Fruit fly (Drosophila melanogaster) whole organism, embryonic: Measurements from ENCODE around the gene Blos4.

Experiments
- CG10979 ChIP-seq: fragments of 200-800 bp; sonication (Bioruptor generic); optimal IDR thresholded peaks from 2 replicates; lab custom pipeline; 2018; ENCODE audit warnings: missing biosample characterization, mild to moderate bottlenecking, missing genetic modification characterization, moderate library complexity
- CG11247 ChIP-seq: fragments of 200-800 bp; sonication (Bioruptor generic); IDR thresholded peaks from 2 replicates; pipeline ENCODE4 v1.3.6; 2022; ENCODE audit warnings: missing biosample characterization, missing genetic modification characterization
- CG11504 ChIP-seq: fragments of 200-800 bp; sonication (Bioruptor generic); optimal IDR thresholded peaks from 3 replicates; lab custom pipeline; 2019; ENCODE audit warnings: missing biosample characterization, mild to moderate bottlenecking, missing genetic modification characterization, moderate library complexity
- CG12219 ChIP-seq: fragments of 200-800 bp; sonication (Bioruptor generic); optimal IDR thresholded peaks from 3 replicates; lab custom pipeline; 2018; ENCODE audit warnings: missing biosample characterization, mild to moderate bottlenecking, missing genetic modification characterization
- CG1233 ChIP-seq: fragments of 200-800 bp; sonication (Bioruptor generic); optimal IDR thresholded peaks from 4 replicates; lab custom pipeline; 2018; ENCODE audit warnings: missing biosample characterization, mild to moderate bottlenecking, missing genetic modification characterization
- CG12391 ChIP-seq: fragments of 200-800 bp; sonication (Bioruptor generic); optimal IDR thresholded peaks from 3 replicates; lab custom pipeline; 2018; ENCODE audit warnings: missing biosample characterization, mild to moderate bottlenecking, missing genetic modification characterization, moderate library complexity
- CG13424 ChIP-seq: fragments of 200-800 bp; sonication (Bioruptor generic); optimal IDR thresholded peaks from 2 replicates; lab custom pipeline; 2019; ENCODE audit warnings: missing biosample characterization, mild to moderate bottlenecking, missing genetic modification characterization, moderate library complexity
- CG14014 ChIP-seq: fragments of 200-800 bp; sonication (Bioruptor generic); IDR thresholded peaks from 2 replicates; pipeline ENCODE4 v1.3.6; 2022; ENCODE audit warnings: missing biosample characterization, missing genetic modification characterization
- CG14441 ChIP-seq: fragments of 200-800 bp; sonication (Bioruptor generic); IDR thresholded peaks from 2 replicates; pipeline ENCODE4 v1.3.6; 2022; ENCODE audit warnings: missing biosample characterization, missing genetic modification characterization
- CG14965 ChIP-seq: fragments of 200-800 bp; sonication (Bioruptor generic); optimal IDR thresholded peaks from 2 replicates; lab custom pipeline; 2016; ENCODE audit warnings: missing biosample characterization, missing genetic modification characterization, borderline replicate concordance
- CG1647 ChIP-seq: fragments of 200-800 bp; sonication (Bioruptor generic); optimal IDR thresholded peaks from 3 replicates; lab custom pipeline; 2016; ENCODE audit warnings: missing biosample characterization, missing genetic modification characterization
- CG16863 ChIP-seq: fragments of 200-800 bp; sonication (Bioruptor generic); optimal IDR thresholded peaks from 3 replicates; lab custom pipeline; 2016; ENCODE audit warnings: missing biosample characterization, missing genetic modification characterization
- CG17186 ChIP-seq: fragments of 200-800 bp; sonication (Bioruptor generic); optimal IDR thresholded peaks from 3 replicates; lab custom pipeline; 2017; ENCODE audit warnings: missing biosample characterization, missing genetic modification reagents, missing genetic modification characterization
- CG31441 ChIP-seq: fragments of 200-800 bp; sonication (Bioruptor generic); IDR thresholded peaks from 2 replicates; pipeline ENCODE4 v1.3.6; 2022; ENCODE audit warnings: missing biosample characterization, missing genetic modification characterization
- CG43689 ChIP-seq: fragments of 200-800 bp; sonication (Bioruptor generic); IDR thresholded peaks from 2 replicates; pipeline ENCODE4 v1.3.6; 2022; ENCODE audit warnings: missing biosample characterization, missing genetic modification characterization
- CG4820 ChIP-seq: fragments of 200-800 bp; sonication (Bioruptor generic); optimal IDR thresholded peaks from 3 replicates; lab custom pipeline; 2016; ENCODE audit warnings: missing biosample characterization, missing genetic modification characterization
- CG5180 ChIP-seq: fragments of 200-800 bp; sonication (Bioruptor generic); optimal IDR thresholded peaks from 3 replicates; lab custom pipeline; 2017; ENCODE audit warnings: missing biosample characterization, missing genetic modification characterization, mild to moderate bottlenecking, moderate library complexity, missing genetic modification reagents
- CG5953 ChIP-seq: fragments of 200-800 bp; sonication (Bioruptor generic); IDR thresholded peaks from 2 replicates; pipeline ENCODE4 v1.3.6; 2022; ENCODE audit warnings: missing biosample characterization, missing genetic modification characterization
- CG6254 ChIP-seq: fragments of 200-800 bp; sonication (Bioruptor generic); optimal IDR thresholded peaks from 3 replicates; lab custom pipeline; 2017; ENCODE audit warnings: mild to moderate bottlenecking, missing biosample characterization, missing genetic modification reagents, missing genetic modification characterization
- CG7372 ChIP-seq: fragments of 200-800 bp; sonication (Bioruptor generic); IDR thresholded peaks from 2 replicates; pipeline ENCODE4 v1.3.6; 2022; ENCODE audit warnings: missing biosample characterization, missing genetic modification characterization
- CTCF ChIP-seq: fragments of 200-800 bp; sonication (Bioruptor generic); optimal IDR thresholded peaks from 2 replicates; lab custom pipeline; 2017; ENCODE audit warnings: missing biosample characterization, mild to moderate bottlenecking, missing genetic modification characterization, moderate library complexity
- Camta ChIP-seq: fragments of 200-800 bp; sonication (Bioruptor generic); optimal IDR thresholded peaks from 2 replicates; lab custom pipeline; 2016; ENCODE audit warnings: missing biosample characterization, missing genetic modification characterization
- D ChIP-seq, 2 experiments: fragments of 200-800 bp in 1 of 2; fragments of >200 bp in 1 of 2; sonication (Bioruptor generic) in 1 of 2; optimal IDR thresholded peaks; 2 replicates in 1 of 2; 3 replicates in 1 of 2; lab custom pipeline; 2017; ENCODE audit warnings: mild to moderate bottlenecking in 1 of 2, missing biosample characterization in 1 of 2, missing genetic modification characterization in 1 of 2, missing genetic modification reagents in 1 of 2
- Ets65A ChIP-seq: fragments of 200-800 bp; sonication (Bioruptor generic); peaks from one replicate; lab custom pipeline; 2016; ENCODE audit warnings: missing biosample characterization, missing genetic modification characterization
- Fer3 ChIP-seq: fragments of 200-800 bp; sonication (Bioruptor generic); optimal IDR thresholded peaks from 2 replicates; lab custom pipeline; 2018; ENCODE audit warnings: missing biosample characterization, mild to moderate bottlenecking, missing genetic modification characterization, moderate library complexity
- HHEX ChIP-seq: fragments of 200-800 bp; sonication (Bioruptor generic); optimal IDR thresholded peaks from 3 replicates; lab custom pipeline; 2017; ENCODE audit warnings: missing biosample characterization, mild to moderate bottlenecking, missing genetic modification characterization, missing genetic modification reagents
- HLH4C ChIP-seq: fragments of 200-800 bp; sonication (Bioruptor generic); IDR thresholded peaks from 3 replicates; pipeline ENCODE4 v1.3.6; 2022; ENCODE audit warnings: missing biosample characterization, missing genetic modification characterization; ENCODE audit not compliant: partially characterized antibody
- Hr78 ChIP-seq, 2 experiments: fragments of 200-800 bp in 1 of 2; fragments of >200 bp in 1 of 2; sonication (Bioruptor generic) in 1 of 2; optimal IDR thresholded peaks; 2 replicates each; lab custom pipeline; 2017 to 2019; ENCODE audit warnings: missing biosample characterization in 2 of 2, missing genetic modification characterization in 2 of 2, mild to moderate bottlenecking in 1 of 2, moderate library complexity in 1 of 2
- Med ChIP-seq: fragments of 200-800 bp; sonication (Bioruptor generic); peaks from one replicate; lab custom pipeline; 2016; ENCODE audit warnings: missing biosample characterization, missing genetic modification characterization, mild to moderate bottlenecking, inconsistent platforms, moderate library complexity
- NC2β ChIP-seq: fragments of 200-800 bp; sonication (Bioruptor generic); optimal IDR thresholded peaks from 2 replicates; lab custom pipeline; 2016; ENCODE audit warnings: missing biosample characterization, missing genetic modification characterization
- Poxn ChIP-seq: fragments of 200-800 bp; sonication (Bioruptor generic); IDR thresholded peaks from 2 replicates; pipeline ENCODE4 v1.3.6; 2022; ENCODE audit warnings: missing biosample characterization, missing genetic modification characterization
- Scr ChIP-seq: fragments of 200-800 bp; sonication (Bioruptor generic); IDR thresholded peaks from 2 replicates; pipeline ENCODE4 v1.3.6; 2022; ENCODE audit warnings: missing biosample characterization, missing genetic modification characterization; ENCODE audit not compliant: partially characterized antibody
- Sox100B ChIP-seq: fragments of 200-800 bp; sonication (Bioruptor generic); optimal IDR thresholded peaks from 3 replicates; lab custom pipeline; 2018; ENCODE audit warnings: missing biosample characterization, mild to moderate bottlenecking, missing genetic modification characterization
- Trl ChIP-seq, 3 experiments: fragments of >200 bp in 2 of 3; fragments of 200-800 bp in 1 of 3; sonication (Bioruptor generic) in 1 of 3; optimal IDR thresholded peaks; 2 replicates in 1 of 3; 3 replicates in 2 of 3; lab custom pipeline; 2016 to 2017; ENCODE audit warnings: missing biosample characterization in 1 of 3, missing genetic modification characterization in 1 of 3
- Xrp1 ChIP-seq: fragments of 200-800 bp; sonication (Bioruptor generic); IDR thresholded peaks from 2 replicates; pipeline ENCODE4 v1.3.6; 2022; ENCODE audit warnings: missing biosample characterization, missing genetic modification characterization
- aop ChIP-seq: fragments of 200-800 bp; sonication (Bioruptor generic); IDR thresholded peaks from 2 replicates; pipeline ENCODE4 v1.3.6; 2022; ENCODE audit warnings: missing biosample characterization, missing genetic modification characterization
- ash1 ChIP-seq: fragments of 200-800 bp; sonication (Bioruptor generic); optimal IDR thresholded peaks from 2 replicates; lab custom pipeline; 2018; ENCODE audit warnings: missing biosample characterization, mild to moderate bottlenecking, missing genetic modification characterization
- bab2 ChIP-seq: fragments of 200-800 bp; sonication (Bioruptor generic); optimal IDR thresholded peaks from 2 replicates; lab custom pipeline; 2016; ENCODE audit warnings: missing biosample characterization, missing genetic modification characterization
- cato ChIP-seq: fragments of 200-800 bp; sonication (Bioruptor generic); optimal IDR thresholded peaks from 2 replicates; lab custom pipeline; 2016; ENCODE audit warnings: missing biosample characterization, missing genetic modification characterization, borderline replicate concordance
- gsb-n ChIP-seq: fragments of 200-800 bp; sonication (Bioruptor generic); optimal IDR thresholded peaks from 3 replicates; lab custom pipeline; 2018; ENCODE audit warnings: missing biosample characterization, mild to moderate bottlenecking, missing genetic modification characterization
- kah ChIP-seq: fragments of 200-800 bp; sonication (Bioruptor generic); optimal IDR thresholded peaks from 2 replicates; lab custom pipeline; 2018; ENCODE audit warnings: missing biosample characterization, mild to moderate bottlenecking, missing genetic modification characterization
- lab ChIP-seq: fragments of 200-800 bp; sonication (Bioruptor generic); optimal IDR thresholded peaks from 3 replicates; lab custom pipeline; 2017; ENCODE audit warnings: missing biosample characterization, missing genetic modification characterization, mild to moderate bottlenecking, moderate library complexity, missing genetic modification reagents
- pnt ChIP-seq: fragments of 200-800 bp; sonication (Bioruptor generic); optimal IDR thresholded peaks from 3 replicates; lab custom pipeline; 2016; ENCODE audit warnings: missing biosample characterization, missing genetic modification characterization
- row ChIP-seq: fragments of 200-800 bp; sonication (Bioruptor generic); IDR thresholded peaks from 3 replicates; pipeline ENCODE4 v1.3.6; 2022; ENCODE audit warnings: missing biosample characterization, missing genetic modification characterization
- sens ChIP-seq: fragments of 200-800 bp; sonication (Bioruptor generic); peaks from one replicate; lab custom pipeline; 2016; ENCODE audit warnings: missing biosample characterization, missing genetic modification characterization
- slou ChIP-seq: fragments of 200-800 bp; sonication (Bioruptor generic); optimal IDR thresholded peaks from 3 replicates; lab custom pipeline; 2016; ENCODE audit warnings: missing biosample characterization, missing genetic modification characterization
- ssp ChIP-seq: fragments of 200-800 bp; sonication (Bioruptor generic); IDR thresholded peaks from 2 replicates; pipeline ENCODE4 v1.3.6; 2022; ENCODE audit warnings: missing biosample characterization, missing genetic modification characterization
- tll ChIP-seq, 2 experiments: fragments of 200-800 bp in 1 of 2; fragments of >200 bp in 1 of 2; sonication (Bioruptor generic) in 1 of 2; optimal IDR thresholded peaks; 2 replicates each; lab custom pipeline; 2017 to 2019; ENCODE audit warnings: missing biosample characterization in 2 of 2, missing genetic modification characterization in 2 of 2, mild to moderate bottlenecking in 1 of 2, moderate library complexity in 1 of 2
- ttk ChIP-seq: fragments of 200-800 bp; sonication (Bioruptor generic); IDR thresholded peaks from 2 replicates; pipeline ENCODE4 v2.1.2; 2022; ENCODE audit warnings: missing biosample characterization, missing genetic modification characterization
- zfh2 ChIP-seq: fragments of 200-800 bp; sonication (Bioruptor generic); optimal IDR thresholded peaks from 2 replicates; lab custom pipeline; 2016; ENCODE audit warnings: missing biosample characterization, missing genetic modification characterization

The Blos4 gene

DNA sequence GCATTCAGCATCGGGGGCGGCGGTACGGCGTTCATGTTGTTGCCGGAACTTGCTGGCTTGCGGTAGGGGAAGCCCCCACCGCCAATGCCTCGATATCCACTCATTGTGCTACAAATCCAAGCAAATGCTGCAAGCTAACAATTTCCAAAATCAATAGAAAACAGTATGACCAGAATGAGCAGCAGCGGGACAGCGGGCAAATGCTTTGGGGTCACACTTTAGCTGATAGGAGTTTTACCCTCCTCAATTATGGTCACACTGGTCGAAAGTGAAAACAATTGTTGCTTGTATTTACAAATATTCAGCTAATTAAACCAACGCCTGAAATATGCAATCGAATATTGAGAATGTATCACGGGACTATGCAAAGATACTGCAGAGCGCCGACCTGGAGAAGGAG, at the start of gene Blos4, which contains the start of gene CG6418 (continued):
- peak; percentile 5 for TF ChIP-seq CG17186 (GFP tag; lab: Kevin White, UChicago)
- TF ChIP-seq Poxn (GFP tag; lab: Robert Waterston, UW), result no peak
- no peak for TF ChIP-seq CG5180
- TF ChIP-seq CG11247 (GFP tag; lab: Robert Waterston, UW), result no peak
- TF ChIP-seq CG4820 (GFP tag; lab: Kevin White, UChicago), result no peak
- TF ChIP-seq sens (GFP tag; lab: Kevin White, UChicago), result no peak
- no peak for TF ChIP-seq CG14965 (GFP tag; lab: Kevin White, UChicago)
- no peak for TF ChIP-seq Camta (GFP tag; lab: Kevin White, UChicago)
- TF ChIP-seq CG14441, result no peak
- TF ChIP-seq CG16863 (GFP tag; lab: Kevin White, UChicago), result no peak
- no peak for TF ChIP-seq CG43689 (GFP tag; lab: Robert Waterston, UW)
- TF ChIP-seq NC2β, result no peak
- no peak for TF ChIP-seq D (optimal IDR thresholded peaks at IDR 0.05; lab: Kevin White, UChicago)
- TF ChIP-seq D (GFP tag; optimal IDR thresholded peaks at IDR 0.05; lab: Kevin White, UChicago), result no peak
- no peak for TF ChIP-seq CG1233
- TF ChIP-seq Xrp1, result no peak
- TF ChIP-seq HLH4C, result no peak
- TF ChIP-seq lab (GFP tag; lab: Kevin White, UChicago), result no peak
- no peak for TF ChIP-seq ssp (GFP tag; lab: Robert Waterston, UW)
- TF ChIP-seq CTCF, result no peak
- TF ChIP-seq Scr (GFP tag; lab: Robert Waterston, UW), result peak; percentile 46; the same call in 1 of the 2 replicates
- no peak for TF ChIP-seq CG10979 (tag; lab: Kevin White, UChicago)
- TF ChIP-seq CG12219 (GFP tag; lab: Kevin White, UChicago), result no peak
- TF ChIP-seq kah (GFP tag; lab: Kevin White, UChicago), result no peak
- TF ChIP-seq pnt (GFP tag; lab: Kevin White, UChicago), result no peak
- TF ChIP-seq Fer3 (tag; lab: Kevin White, UChicago), result no peak
- 0 out of 3 replicates have a peak, but pooled peaks have one; percentile 8 for TF ChIP-seq row
- no peak for TF ChIP-seq gsb-n (tag; lab: Kevin White, UChicago)
- TF ChIP-seq CG12391 (tag; lab: Kevin White, UChicago), result no peak
- no peak for TF ChIP-seq CG5953 (GFP tag; lab: Robert Waterston, UW)
- TF ChIP-seq Trl (optimal IDR thresholded peaks at IDR 0.05; lab: Kevin White, UChicago), result no peak
- no peak for TF ChIP-seq Trl (GFP tag; optimal IDR thresholded peaks at IDR 0.05; lab: Kevin White, UChicago)

- peak; percentile 55 for TF ChIP-seq Ets65A (GFP tag; lab: Kevin White, UChicago)
- peak; percentile 15 for TF ChIP-seq CG11504 (tag; lab: Kevin White, UChicago)
- TF ChIP-seq row, result peak; percentile 26; the same call in 1 of the 3 replicates
- TF ChIP-seq aop (GFP tag; lab: Robert Waterston, UW), result no peak
- TF ChIP-seq CG7372, result peak; percentile 57
- TF ChIP-seq Med, result peak; percentile 35
Measured at dm6 chr3L:10829160-10829559, 49.7 kb upstream of the Blos4 start.

DNA sequence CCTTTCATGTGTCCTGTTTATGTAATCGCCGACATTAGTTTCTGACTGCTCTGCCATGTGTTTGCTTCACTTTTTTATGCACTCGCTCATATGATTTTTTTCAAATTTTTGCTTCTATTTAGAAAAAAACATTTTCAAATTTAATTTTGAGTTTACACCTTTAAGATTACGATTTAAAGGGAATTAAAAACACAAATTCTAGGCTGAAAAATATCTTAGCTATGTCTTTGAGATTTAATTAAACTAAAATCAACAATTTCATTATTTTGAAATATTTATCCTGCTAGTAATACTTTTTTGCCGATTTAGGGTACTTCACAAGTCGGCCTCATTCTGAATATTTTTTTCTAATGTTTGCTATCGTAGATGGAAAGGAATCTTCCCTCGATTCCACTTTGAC, 45.7 kb upstream of the Blos4 start:
- TF ChIP-seq Hr78 (GFP tag; optimal IDR thresholded peaks at IDR 0.05; lab: Kevin White, UChicago), result no peak
- 0 out of 3 replicates have a peak, but pooled peaks have one; percentile 26 for TF ChIP-seq row
- peak; percentile 20 for TF ChIP-seq CG13424 (tag; lab: Kevin White, UChicago)
- TF ChIP-seq CG6254 (GFP tag; lab: Kevin White, UChicago), result no peak
- TF ChIP-seq slou (GFP tag; lab: Kevin White, UChicago), result no peak
- no peak for TF ChIP-seq bab2
- no peak for TF ChIP-seq CG1647 (GFP tag; lab: Kevin White, UChicago)
- TF ChIP-seq tll (GFP tag; optimal IDR thresholded peaks at IDR 0.05; lab: Kevin White, UChicago), result no peak
- no peak for TF ChIP-seq ttk (GFP tag; lab: Robert Waterston, UW)
- TF ChIP-seq CG31441 (GFP tag; lab: Robert Waterston, UW), result peak; percentile 32; the same call in 1 of the 2 replicates
- TF ChIP-seq ash1 (GFP tag; lab: Kevin White, UChicago), result no peak
- TF ChIP-seq Sox100B (GFP tag; lab: Kevin White, UChicago), result peak; percentile 10
- no peak for TF ChIP-seq zfh2 (GFP tag; lab: Kevin White, UChicago)
- no peak for TF ChIP-seq HHEX
- TF ChIP-seq cato (GFP tag; lab: Kevin White, UChicago), result no peak
- TF ChIP-seq CG14014, result no peak
